Worm (Caenorhabditis elegans): Measurements from ENCODE around the gene Y110A2AL.1.

DNA sequence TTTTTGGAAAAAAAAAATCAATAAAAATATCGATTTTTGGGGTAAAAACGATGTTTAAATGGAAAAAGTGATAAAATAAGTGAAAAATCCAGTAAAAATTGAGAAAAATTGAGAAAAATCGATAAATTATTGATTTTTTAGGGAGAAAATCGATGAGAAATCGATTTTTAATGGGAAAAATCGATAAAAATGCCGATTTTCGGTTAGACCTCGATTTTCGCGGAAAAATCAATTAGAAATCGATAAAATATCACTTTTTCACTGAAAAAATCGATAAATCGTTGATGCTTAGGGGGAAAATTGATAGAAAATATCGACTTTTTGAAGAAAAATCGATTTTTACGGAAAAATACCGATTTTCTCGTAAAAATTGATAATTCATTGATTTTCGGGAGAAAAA, 26.3 kb downstream of the Y110A2AL.1 start:
- TF ChIP-seq snpc-4 (tag; optimal IDR thresholded peaks at IDR 0.05): no peak
- no peak for TF ChIP-seq mdl-1 (tag; optimal IDR thresholded peaks at IDR 0.05)
- no peak for TF ChIP-seq nhr-12 (tag; optimal IDR thresholded peaks at IDR 0.05)
- TF ChIP-seq skn-1 (tag; optimal IDR thresholded peaks at IDR 0.05): no peak
- TF ChIP-seq lir-3 (tag; optimal IDR thresholded peaks at IDR 0.05; ENCODE audit: poor library complexity): no peak
- no peak for TF ChIP-seq fos-1 (tag; optimal IDR thresholded peaks at IDR 0.05)
- TF ChIP-seq ztf-11 (tag; optimal IDR thresholded peaks at IDR 0.05): no peak
- no peak for TF ChIP-seq unc-62 (GFP tag; optimal IDR thresholded peaks at IDR 0.05)
- TF ChIP-seq nhr-11 (tag; optimal IDR thresholded peaks at IDR 0.05): no peak
